Fruit fly (Drosophila melanogaster) whole organism: ENCODE data around the gene T48.

Experiments
- CG8478 ChIP-seq: fragments of >200 bp; optimal IDR thresholded peaks from 2 replicates; lab custom pipeline; 2018; ENCODE audit warnings: inconsistent platforms
- Dll ChIP-seq: fragments of >200 bp; optimal IDR thresholded peaks from 2 replicates; lab custom pipeline; 2017
- EcR ChIP-seq, 2 experiments: fragments of >200 bp; optimal IDR thresholded peaks; 2 replicates each; lab custom pipeline; 2017; ENCODE audit warnings: missing biosample characterization in 2 of 2, missing genetic modification characterization in 2 of 2, missing genetic modification reagents in 2 of 2
- pan ChIP-seq: fragments of >200 bp; optimal IDR thresholded peaks from 2 replicates; lab custom pipeline; 2017
- psq ChIP-seq: fragments of >200 bp; optimal IDR thresholded peaks from 2 replicates; lab custom pipeline; 2017
- usp ChIP-seq: fragments of >200 bp; optimal IDR thresholded peaks from 2 replicates; lab custom pipeline; 2017; ENCODE audit warnings: missing biosample characterization, missing genetic modification characterization, mixed read lengths

The T48 gene

DNA sequence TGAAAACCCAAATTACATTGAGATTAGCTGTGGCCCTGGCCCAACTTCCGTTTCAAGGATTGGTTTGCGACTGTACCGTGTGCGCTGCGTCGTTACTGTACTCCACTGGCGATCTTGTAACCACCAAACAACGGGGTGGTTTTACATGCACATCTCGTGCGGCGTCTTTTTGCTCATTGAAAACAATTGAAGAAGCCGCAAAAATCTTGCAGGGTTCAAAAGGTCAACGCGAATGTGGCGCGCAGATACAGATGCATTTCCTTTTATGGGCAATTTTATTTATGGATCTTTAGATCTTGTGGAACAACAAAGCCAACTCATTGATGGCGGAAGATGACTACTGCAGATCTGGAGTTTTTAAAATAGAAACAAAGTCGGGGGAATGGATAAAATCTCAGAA is 11.0 kb upstream of the T48 start:
- TF ChIP-seq Dll (no peak), pan (lab: Kevin White, UChicago) (no peak), usp (GFP tag; lab: Kevin White, UChicago) (no peak), CG8478 (lab: Kevin White, UChicago) (no peak), psq (lab: Kevin White, UChicago) (no peak)

DNA sequence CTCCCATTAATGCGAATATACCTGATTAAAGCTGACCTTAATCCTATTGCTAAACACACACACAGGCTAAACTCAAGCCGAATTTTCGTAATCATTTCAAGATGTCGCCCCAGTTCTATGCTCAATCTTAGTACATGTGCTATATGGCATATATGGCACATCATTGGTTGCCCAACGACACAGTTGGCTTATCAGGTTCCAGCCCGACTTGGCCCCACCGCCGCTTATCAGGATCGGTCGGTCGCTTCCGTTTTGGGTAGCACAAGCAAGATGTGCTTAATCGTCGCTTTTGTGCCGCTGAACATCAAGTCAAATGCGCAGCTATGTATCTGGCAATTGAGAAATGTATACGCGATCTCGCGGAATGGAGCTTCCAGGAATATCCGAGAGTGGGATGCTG is 10.5 kb upstream of the T48 start:
- TF ChIP-seq usp (GFP tag; lab: Kevin White, UChicago) (no peak), Dll (no peak), CG8478 (lab: Kevin White, UChicago) (no peak), psq (lab: Kevin White, UChicago) (no peak), pan (lab: Kevin White, UChicago) (no peak), EcR (GFP tag; optimal IDR thresholded peaks at IDR 0.05; lab: Kevin White, UChicago) (no peak)

DNA sequence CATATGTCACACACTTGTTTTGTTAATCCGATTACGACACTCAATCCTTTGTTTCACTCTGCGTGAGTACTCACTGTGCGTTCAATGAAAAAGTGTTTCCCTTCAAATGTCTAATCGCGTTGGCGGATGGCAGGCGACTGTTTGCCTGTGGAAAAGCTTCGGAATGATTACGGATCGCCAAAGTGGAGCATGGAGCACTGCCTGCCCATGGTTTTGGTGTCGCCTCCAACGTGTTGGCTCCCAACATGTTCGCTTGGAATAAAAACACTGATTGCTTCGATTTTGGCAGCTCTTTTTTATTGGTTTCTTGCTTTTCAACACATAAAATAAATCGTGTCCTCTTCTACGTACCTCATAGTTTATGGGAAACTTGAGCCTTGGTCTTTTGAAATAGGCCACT is 9.7 kb upstream of the T48 start, which contains the start of gene SPARC:
SPARC (minus strand) TSS at position 144 of the 400 bp plus-strand sequence.
- TF ChIP-seq EcR (GFP tag; optimal IDR thresholded peaks at IDR 0.05; lab: Kevin White, UChicago) (no peak), usp (GFP tag; lab: Kevin White, UChicago) (no peak), Dll (no peak), pan (lab: Kevin White, UChicago) (no peak), CG8478 (lab: Kevin White, UChicago) (no peak)

DNA sequence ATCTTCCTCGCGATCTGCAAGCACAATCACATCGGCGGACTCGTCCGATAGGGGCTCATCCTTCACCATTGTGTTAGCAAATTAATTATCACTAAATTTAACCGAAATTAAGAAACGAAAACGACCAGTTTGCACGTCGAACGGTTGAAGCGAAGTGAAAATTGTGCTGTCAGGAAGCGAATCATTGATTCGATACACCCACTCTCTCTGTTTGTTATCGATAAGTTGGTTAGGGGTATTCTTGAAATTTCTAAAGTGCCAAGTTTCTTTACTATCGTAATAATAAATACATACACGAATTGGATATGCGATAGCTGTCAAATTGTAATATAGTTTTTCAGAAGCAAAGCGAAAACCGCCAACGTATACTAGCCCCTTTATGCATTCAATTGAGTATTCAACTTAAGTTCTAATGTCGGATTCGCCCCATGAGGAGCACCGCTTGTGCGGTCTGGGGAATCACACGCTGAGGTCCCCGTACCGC is 5.9 kb upstream of the T48 start, which contains the start of gene Rb97D:
Rb97D (minus strand) TSS at position 199 of the 484 bp plus-strand sequence.
- TF ChIP-seq pan (lab: Kevin White, UChicago) (no peak), Dll (no peak), usp (GFP tag; lab: Kevin White, UChicago) (no peak)

DNA sequence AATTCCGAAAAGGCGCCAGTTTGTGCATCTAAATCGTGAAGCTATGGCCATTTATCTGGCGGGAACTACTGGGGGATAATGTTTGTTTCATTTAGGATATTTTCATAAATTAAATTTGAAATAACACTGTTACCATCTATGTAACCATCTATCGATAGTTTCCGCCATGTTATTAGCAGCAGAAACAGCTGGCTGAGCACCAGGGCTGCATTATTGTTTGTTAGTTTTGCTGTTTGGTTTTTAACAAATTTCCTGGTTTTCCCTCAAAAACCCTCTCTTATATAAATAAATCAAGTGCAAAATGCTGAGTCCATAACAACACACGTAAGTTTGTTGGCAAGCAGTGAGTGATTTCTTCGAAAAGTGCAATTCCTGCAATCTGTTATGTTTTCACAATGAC is 5.1 kb upstream of the T48 start, which contains the start of gene CG5500:
CG5500 (plus strand) TSS at position 199 of the 400 bp plus-strand sequence.
- TF ChIP-seq pan (lab: Kevin White, UChicago) (no peak), psq (lab: Kevin White, UChicago) (no peak), Dll (no peak), EcR (GFP tag; optimal IDR thresholded peaks at IDR 0.05; lab: Kevin White, UChicago) (no peak), usp (GFP tag; lab: Kevin White, UChicago) (no peak), CG8478 (lab: Kevin White, UChicago) (no peak)

DNA sequence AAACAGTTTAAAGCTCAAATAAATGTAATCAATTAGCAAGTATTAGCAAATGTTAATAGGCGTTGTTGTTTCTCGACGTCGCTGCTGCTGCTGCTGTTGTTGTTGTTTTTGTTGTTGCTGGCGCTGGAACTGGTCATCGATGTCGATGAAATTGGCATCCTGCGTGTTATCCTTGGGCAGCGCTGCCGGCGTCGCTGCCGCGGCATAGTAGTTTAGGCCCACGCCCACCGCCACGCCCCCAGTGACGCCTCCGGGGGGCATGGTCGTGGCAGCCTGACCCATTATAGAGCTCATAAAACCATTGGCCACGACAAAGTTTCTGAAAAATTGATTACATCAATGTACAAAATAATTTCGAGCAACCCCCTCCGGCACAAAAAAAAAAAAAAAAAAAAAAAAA is 4.7 kb upstream of the T48 start:
- TF ChIP-seq psq (lab: Kevin White, UChicago) (no peak), Dll (no peak), usp (GFP tag; lab: Kevin White, UChicago) (no peak), CG8478 (lab: Kevin White, UChicago) (no peak), EcR (GFP tag; optimal IDR thresholded peaks at IDR 0.05; lab: Kevin White, UChicago) (no peak), pan (lab: Kevin White, UChicago) (no peak)

DNA sequence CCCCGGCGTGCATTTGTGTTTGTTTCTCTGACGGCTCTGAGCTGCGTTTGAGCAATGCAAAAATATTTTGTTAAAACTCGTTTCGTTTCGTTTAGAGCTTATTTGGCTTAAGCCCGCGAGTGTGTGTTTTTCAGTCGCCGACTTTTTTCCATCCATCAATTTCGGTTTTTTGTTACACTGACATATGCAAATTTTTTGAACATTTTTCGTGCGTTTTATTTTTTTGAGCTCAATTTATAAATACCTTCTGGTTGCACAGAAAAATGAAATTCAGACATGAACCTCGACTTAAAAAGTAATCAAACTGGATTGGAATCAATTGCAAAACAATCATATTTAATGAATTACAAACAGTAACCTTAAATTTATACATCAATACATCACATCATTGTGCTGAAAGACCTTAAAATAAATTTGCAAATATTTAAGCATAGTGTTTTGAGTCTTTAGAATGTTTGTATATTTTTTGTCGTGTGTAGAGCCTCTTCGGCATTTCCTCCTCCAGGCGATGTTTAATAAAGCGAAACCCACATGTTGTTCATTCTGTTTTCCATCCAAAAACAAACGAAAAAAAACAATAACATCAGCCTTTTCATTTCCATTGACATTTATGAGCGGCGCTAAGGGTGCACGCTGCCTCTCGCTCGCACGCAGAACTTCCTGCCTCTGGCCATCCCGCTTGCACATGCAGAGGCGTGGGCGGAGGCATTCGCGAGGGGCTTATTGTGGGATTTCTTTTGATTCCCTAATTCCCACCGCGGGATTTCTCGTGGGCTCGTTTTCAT is 888 bp downstream of the T48 start:
- no peak for TF ChIP-seq CG8478 (lab: Kevin White, UChicago)
- TF ChIP-seq pan (lab: Kevin White, UChicago): no peak
- TF ChIP-seq psq (lab: Kevin White, UChicago): no peak
- no peak for TF ChIP-seq usp (GFP tag; lab: Kevin White, UChicago)
- TF ChIP-seq Dll: no peak
- TF ChIP-seq EcR (GFP tag; optimal IDR thresholded peaks at IDR 0.05; lab: Kevin White, UChicago): no peak

DNA sequence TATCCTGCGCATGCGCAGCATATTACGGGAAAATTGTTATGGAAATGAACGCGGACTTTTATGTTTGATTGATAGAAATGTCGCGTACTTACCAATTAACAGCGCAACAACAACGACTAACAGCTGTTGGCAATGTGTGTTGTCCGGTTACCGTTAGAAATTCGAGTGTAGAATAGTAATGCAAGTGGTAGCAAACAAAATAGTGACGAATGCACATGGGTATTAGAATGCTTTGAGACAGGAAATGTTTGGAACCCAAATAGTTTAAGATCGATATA is 1.4 kb downstream of the T48 start:
- TF ChIP-seq CG8478 (lab: Kevin White, UChicago): no peak
- TF ChIP-seq pan (lab: Kevin White, UChicago): no peak
- TF ChIP-seq EcR (GFP tag; optimal IDR thresholded peaks at IDR 0.05; lab: Kevin White, UChicago): no peak
- TF ChIP-seq Dll: no peak
- TF ChIP-seq usp (GFP tag; lab: Kevin White, UChicago): no peak
- no peak for TF ChIP-seq psq (lab: Kevin White, UChicago)

DNA sequence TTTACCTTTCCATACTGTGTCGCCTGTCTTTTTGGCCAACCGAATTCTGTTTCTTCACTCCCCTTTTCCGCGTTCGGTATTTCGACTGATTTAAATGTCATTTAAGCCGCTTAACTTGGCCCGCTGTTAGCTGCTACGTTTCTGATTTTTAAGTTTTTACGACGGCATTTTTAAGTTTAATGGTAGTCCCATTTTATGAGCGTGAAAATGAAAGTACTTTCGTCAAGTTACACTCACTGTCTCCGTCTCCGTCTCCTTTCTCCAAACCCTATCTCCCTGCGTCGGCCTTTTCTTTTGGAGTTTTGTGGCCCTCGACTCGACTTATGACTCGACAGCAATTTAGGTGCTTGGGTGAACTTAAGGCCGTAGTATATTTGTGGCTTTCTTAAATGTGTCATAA is 3.7 kb downstream of the T48 start:
- no peak for TF ChIP-seq CG8478 (lab: Kevin White, UChicago)
- no peak for TF ChIP-seq psq (lab: Kevin White, UChicago)
- TF ChIP-seq Dll: no peak
- no peak for TF ChIP-seq usp (GFP tag; lab: Kevin White, UChicago)
- TF ChIP-seq pan (lab: Kevin White, UChicago): no peak
- no peak for TF ChIP-seq EcR (GFP tag; optimal IDR thresholded peaks at IDR 0.05; lab: Kevin White, UChicago)

DNA sequence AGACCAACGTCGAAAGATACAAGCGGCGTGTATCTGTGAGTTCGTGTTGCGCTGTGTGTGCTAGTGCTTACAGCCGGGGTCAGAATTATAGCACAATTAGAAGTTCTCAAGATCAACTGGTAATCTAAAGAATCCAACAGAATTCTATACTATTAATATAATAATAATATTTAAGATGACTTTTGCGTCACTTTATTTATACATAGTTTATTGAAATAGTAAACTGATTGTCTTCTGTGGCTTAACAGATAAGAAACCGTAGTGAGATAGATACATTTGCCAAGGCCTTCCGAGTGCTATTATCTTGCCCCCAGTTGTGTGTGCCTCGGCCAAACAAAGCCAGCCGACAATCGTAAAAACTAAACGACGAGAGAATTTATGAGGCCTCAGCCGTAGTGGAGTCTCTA is 4.8 kb downstream of the T48 start:
- no peak for TF ChIP-seq pan (lab: Kevin White, UChicago)
- no peak for TF ChIP-seq EcR (GFP tag; optimal IDR thresholded peaks at IDR 0.05; lab: Kevin White, UChicago)
- TF ChIP-seq psq (lab: Kevin White, UChicago): no peak
- no peak for TF ChIP-seq CG8478 (lab: Kevin White, UChicago)
- no peak for TF ChIP-seq usp (GFP tag; lab: Kevin White, UChicago)
- TF ChIP-seq Dll: no peak

DNA sequence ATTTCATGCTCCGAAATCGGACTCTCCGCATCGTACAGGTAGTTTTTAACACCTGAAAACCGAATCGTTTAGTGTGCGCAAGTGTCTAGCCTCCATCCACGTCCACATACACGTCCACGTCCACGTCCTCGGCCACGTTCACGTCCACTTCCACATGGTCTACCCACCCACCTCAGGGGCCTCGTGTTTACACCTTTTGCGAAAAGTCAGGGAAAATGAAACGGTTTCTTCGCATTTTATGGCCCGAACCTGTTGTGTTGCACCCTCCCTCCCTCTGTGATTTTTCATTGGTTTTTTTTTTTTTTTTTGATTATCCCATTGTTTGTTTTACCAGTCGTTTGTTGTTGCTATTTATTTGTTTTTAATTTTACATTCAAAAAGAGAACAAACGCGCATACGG is 5.6 kb downstream of the T48 start:
- TF ChIP-seq usp (GFP tag; lab: Kevin White, UChicago) (no peak), psq (lab: Kevin White, UChicago) (no peak), EcR (GFP tag; optimal IDR thresholded peaks at IDR 0.05; lab: Kevin White, UChicago) (no peak), Dll (no peak), pan (lab: Kevin White, UChicago) (no peak), CG8478 (lab: Kevin White, UChicago) (no peak)
